Worm (Caenorhabditis elegans) whole organism, L1 larva: ENCODE measurements around the gene T03F7.6.

Experiments used
- C16A3.4 ChIP-seq: fragments of 150-350 bp; optimal IDR thresholded peaks from 2 replicates; lab custom pipeline; 2014; ENCODE audit warnings: missing biosample characterization, missing genetic modification characterization
- C34B4.2 ChIP-seq: sonication (generic microtip); optimal IDR thresholded peaks from 2 replicates; lab custom pipeline; 2017; ENCODE audit warnings: mild to moderate bottlenecking, missing genetic modification characterization, missing compliant biosample characterization
- Y116A8C.19 ChIP-seq: sonication (generic microtip); optimal IDR thresholded peaks from 2 replicates; lab custom pipeline; 2016; ENCODE audit warnings: missing compliant biosample characterization, missing genetic modification characterization, borderline replicate concordance
- aha-1 ChIP-seq: fragments of 150-350 bp; optimal IDR thresholded peaks from 2 replicates; lab custom pipeline; 2014; ENCODE audit warnings: missing biosample characterization, missing genetic modification characterization
- ama-1 ChIP-seq: fragments of 150-350 bp; optimal IDR thresholded peaks from 2 replicates; lab custom pipeline; 2014
- blmp-1 ChIP-seq: fragments of 150-350 bp; optimal IDR thresholded peaks from 2 replicates; lab custom pipeline; 2014; ENCODE audit warnings: missing biosample characterization, missing genetic modification characterization
- ceh-63 ChIP-seq: fragments of 200-800 bp; sonication (Bioruptor generic); optimal IDR thresholded peaks from 2 replicates; lab custom pipeline; 2018; ENCODE audit warnings: mild to moderate bottlenecking, missing genetic modification characterization, missing compliant biosample characterization
- ceh-82 ChIP-seq, 3 experiments: fragments of 150-350 bp in 1 of 3; sonication (generic microtip) in 2 of 3; optimal IDR thresholded peaks; 2 replicates each; lab custom pipeline; 2014 to 2017; ENCODE audit warnings: missing biosample characterization in 3 of 3, missing genetic modification characterization in 3 of 3
- ceh-88 ChIP-seq: fragments of 200-800 bp; sonication (Bioruptor generic); IDR thresholded peaks from 2 replicates; pipeline ENCODE4 v1.3.6; 2022; ENCODE audit warnings: missing genetic modification characterization, missing compliant biosample characterization
- ceh-90 ChIP-seq: sonication (generic microtip); optimal IDR thresholded peaks from 2 replicates; lab custom pipeline; 2016; ENCODE audit warnings: missing genetic modification characterization, missing compliant biosample characterization
- ces-1 ChIP-seq: fragments of 150-350 bp; optimal IDR thresholded peaks from 2 replicates; lab custom pipeline; 2014; ENCODE audit warnings: missing biosample characterization, missing genetic modification reagents, missing genetic modification characterization
- efl-1 ChIP-seq, 4 experiments: fragments of 150-350 bp; optimal IDR thresholded peaks in 3 of 4; peaks in 1 of 4; 1 replicate in 1 of 4; 2 replicates in 3 of 4; lab custom pipeline; 2014; ENCODE audit warnings: missing biosample characterization in 2 of 4, missing genetic modification characterization in 2 of 4, missing genetic modification reagents in 2 of 4
- efl-3 ChIP-seq: fragments of 200-800 bp; sonication (Bioruptor generic); optimal IDR thresholded peaks from 2 replicates; lab custom pipeline; 2018; ENCODE audit warnings: mild to moderate bottlenecking, missing genetic modification characterization, missing compliant biosample characterization
- egl-13 ChIP-seq: sonication (generic microtip); optimal IDR thresholded peaks from 2 replicates; lab custom pipeline; 2016; ENCODE audit warnings: missing genotype, missing genetic modification reagents, missing genetic modification characterization, missing compliant biosample characterization
- elt-3 ChIP-seq, 6 experiments: fragments of 150-350 bp in 1 of 6; sonication (generic microtip); optimal IDR thresholded peaks; 2 replicates each; lab custom pipeline; 2017 to 2018; ENCODE audit warnings: missing biosample characterization in 6 of 6, missing genetic modification characterization in 6 of 6, inconsistent platforms in 1 of 6
- grh-1 ChIP-seq: fragments of 200-800 bp; sonication (Bioruptor generic); IDR thresholded peaks from 2 replicates; pipeline ENCODE4 v1.3.6; 2022; ENCODE audit warnings: missing genetic modification reagents, missing genetic modification characterization, missing compliant biosample characterization
- hlh-17 ChIP-seq: fragments of 200-800 bp; sonication (Bioruptor generic); optimal IDR thresholded peaks from 2 replicates; lab custom pipeline; 2018; ENCODE audit warnings: missing genetic modification characterization, mild to moderate bottlenecking, missing compliant biosample characterization, moderate library complexity, borderline replicate concordance
- hlh-4 ChIP-seq: sonication (generic microtip); optimal IDR thresholded peaks from 2 replicates; lab custom pipeline; 2016; ENCODE audit warnings: mild to moderate bottlenecking, missing genetic modification characterization, missing compliant biosample characterization
- hpl-2 ChIP-seq: fragments of 150-350 bp; optimal IDR thresholded peaks from 2 replicates; lab custom pipeline; 2014; ENCODE audit warnings: missing biosample characterization, missing genetic modification reagents, missing genetic modification characterization
- irx-1 ChIP-seq: sonication (generic microtip); optimal IDR thresholded peaks from 2 replicates; lab custom pipeline; 2016; ENCODE audit warnings: missing genetic modification characterization, missing compliant biosample characterization
- isw-1 ChIP-seq: fragments of 200-800 bp; sonication (Bioruptor generic); IDR thresholded peaks from 2 replicates; pipeline ENCODE4 v1.3.6; 2022; ENCODE audit warnings: missing genetic modification characterization, missing compliant biosample characterization
- jun-1 ChIP-seq: fragments of 150-350 bp; optimal IDR thresholded peaks from 2 replicates; lab custom pipeline; 2014; ENCODE audit warnings: missing biosample characterization, missing genetic modification reagents, missing genetic modification characterization
- lin-13 ChIP-seq: fragments of 150-350 bp; optimal IDR thresholded peaks from 2 replicates; lab custom pipeline; 2014; ENCODE audit warnings: missing biosample characterization, missing genetic modification reagents, missing genetic modification characterization
- lin-14 ChIP-seq: fragments of 200-800 bp; sonication (Bioruptor generic); optimal IDR thresholded peaks from 2 replicates; lab custom pipeline; 2018; ENCODE audit warnings: mild to moderate bottlenecking, missing genetic modification characterization, moderate library complexity, missing compliant biosample characterization
- lin-35 ChIP-seq, 2 experiments: fragments of 150-350 bp; optimal IDR thresholded peaks; 2 replicates each; lab custom pipeline; 2014; ENCODE audit warnings: missing biosample characterization in 2 of 2, missing genetic modification characterization in 2 of 2, missing genetic modification reagents in 2 of 2
- lin-39 ChIP-seq: fragments of 150-350 bp; optimal IDR thresholded peaks from 2 replicates; lab custom pipeline; 2014; ENCODE audit warnings: missing biosample characterization, missing genetic modification reagents, missing genetic modification characterization
- lir-3 ChIP-seq: sonication (generic microtip); optimal IDR thresholded peaks from 2 replicates; lab custom pipeline; 2016; ENCODE audit warnings: mild to moderate bottlenecking, missing genetic modification characterization, moderate library complexity, missing compliant biosample characterization; ENCODE audit not compliant: poor library complexity
- lsy-2 ChIP-seq, 2 experiments: fragments of 150-350 bp; optimal IDR thresholded peaks; 2 replicates each; lab custom pipeline; 2014; ENCODE audit warnings: missing biosample characterization in 2 of 2, missing genetic modification characterization in 2 of 2
- mdl-1 ChIP-seq, 2 experiments: fragments of 150-350 bp; optimal IDR thresholded peaks; 2 replicates each; lab custom pipeline; 2014 to 2017; ENCODE audit warnings: missing biosample characterization in 2 of 2, missing genetic modification characterization in 2 of 2, inconsistent platforms in 1 of 2
- mef-2 ChIP-seq: fragments of 150-350 bp; optimal IDR thresholded peaks from 2 replicates; lab custom pipeline; 2014; ENCODE audit warnings: missing biosample characterization, missing genetic modification characterization
- mep-1 ChIP-seq: fragments of 150-350 bp; optimal IDR thresholded peaks from 2 replicates; lab custom pipeline; 2014; ENCODE audit warnings: missing biosample characterization, missing genetic modification characterization
- nhr-12 ChIP-seq: sonication (generic microtip); optimal IDR thresholded peaks from 2 replicates; lab custom pipeline; 2017; ENCODE audit warnings: missing biosample characterization, missing genetic modification characterization
- nhr-20 ChIP-seq: sonication (generic microtip); optimal IDR thresholded peaks from 2 replicates; lab custom pipeline; 2016; ENCODE audit warnings: mild to moderate bottlenecking, missing genetic modification characterization, missing compliant biosample characterization
- nhr-28 ChIP-seq: fragments of 150-350 bp; optimal IDR thresholded peaks from 2 replicates; lab custom pipeline; 2014; ENCODE audit warnings: missing biosample characterization, missing genetic modification characterization
- nhr-47 ChIP-seq: sonication (generic microtip); optimal IDR thresholded peaks from 2 replicates; lab custom pipeline; 2016; ENCODE audit warnings: mild to moderate bottlenecking, missing genetic modification characterization, moderate library complexity, missing compliant biosample characterization
- nhr-76 ChIP-seq: sonication (generic microtip); optimal IDR thresholded peaks from 2 replicates; lab custom pipeline; 2017; ENCODE audit warnings: missing biosample characterization, missing genetic modification characterization
- pax-3 ChIP-seq: fragments of 200-800 bp; sonication (Bioruptor generic); optimal IDR thresholded peaks from 2 replicates; lab custom pipeline; 2018; ENCODE audit warnings: mild to moderate bottlenecking, missing genetic modification characterization, moderate library complexity, missing compliant biosample characterization
- pqm-1 ChIP-seq: sonication (generic microtip); optimal IDR thresholded peaks from 3 replicates; lab custom pipeline; 2017; ENCODE audit warnings: missing biosample characterization, missing genetic modification characterization
- snpc-4 ChIP-seq: fragments of 150-350 bp; optimal IDR thresholded peaks from 2 replicates; lab custom pipeline; 2014; ENCODE audit warnings: missing biosample characterization, missing genetic modification characterization
- snu-23 ChIP-seq: sonication (generic microtip); optimal IDR thresholded peaks from 2 replicates; lab custom pipeline; 2016; ENCODE audit warnings: missing genetic modification characterization, missing compliant biosample characterization
- sox-4 ChIP-seq: sonication (generic microtip); optimal IDR thresholded peaks from 2 replicates; lab custom pipeline; 2016; ENCODE audit warnings: missing genetic modification characterization, missing compliant biosample characterization
- sptf-1 ChIP-seq: fragments of 150-350 bp; optimal IDR thresholded peaks from 2 replicates; lab custom pipeline; 2014; ENCODE audit warnings: missing biosample characterization, missing genetic modification characterization
- sup-37 ChIP-seq: fragments of 200-800 bp; sonication (Bioruptor generic); optimal IDR thresholded peaks from 2 replicates; lab custom pipeline; 2018; ENCODE audit warnings: mild to moderate bottlenecking, missing genetic modification characterization, missing compliant biosample characterization
- unc-130 ChIP-seq: fragments of 150-350 bp; optimal IDR thresholded peaks from 2 replicates; lab custom pipeline; 2017; ENCODE audit warnings: missing biosample characterization, missing genetic modification characterization, inconsistent platforms
- unc-30 ChIP-seq: sonication (generic microtip); optimal IDR thresholded peaks from 2 replicates; lab custom pipeline; 2017; ENCODE audit warnings: missing biosample characterization, missing genetic modification characterization
- unc-86 ChIP-seq: sonication (generic microtip); optimal IDR thresholded peaks from 2 replicates; lab custom pipeline; 2016; ENCODE audit warnings: missing genetic modification characterization, missing compliant biosample characterization
- vab-15 ChIP-seq: sonication (generic microtip); optimal IDR thresholded peaks from 2 replicates; lab custom pipeline; 2017; ENCODE audit warnings: missing genotype, mild to moderate bottlenecking, missing genetic modification characterization, missing compliant biosample characterization
- xbp-1 ChIP-seq: sonication (generic microtip); optimal IDR thresholded peaks from 2 replicates; lab custom pipeline; 2016; ENCODE audit warnings: missing genetic modification characterization, missing compliant biosample characterization
- zip-4 ChIP-seq: fragments of 200-800 bp; sonication (Bioruptor generic); optimal IDR thresholded peaks from 2 replicates; lab custom pipeline; 2018; ENCODE audit warnings: mild to moderate bottlenecking, missing genetic modification characterization, moderate library complexity, missing compliant biosample characterization

Gene T03F7.6

ce11 chrV:11279564-11279963, 14.9 kb upstream of the T03F7.6 start:
- TF ChIP-seq mep-1 (tag; lab: Kevin White, UChicago) (no peak), aha-1 (no peak), mef-2 (tag; lab: Kevin White, UChicago) (no peak), egl-13 (tag; lab: Kevin White, UChicago) (no peak), elt-3 (tag; optimal IDR thresholded peaks at IDR 0.05; lab: Kevin White, UChicago) (no peak), ceh-90 (no peak), Y116A8C.19 (no peak), unc-30 (tag; lab: Kevin White, UChicago) (no peak), lin-35 (GFP tag; optimal IDR thresholded peaks at IDR 0.05; lab: Kevin White, UChicago) (no peak), sox-4 (tag; lab: Kevin White, UChicago) (no peak), nhr-28 (tag; lab: Kevin White, UChicago) (no peak), zip-4 (GFP tag; lab: Kevin White, UChicago) (no peak), C16A3.4 (tag; lab: Kevin White, UChicago) (no peak), pqm-1 (tag; lab: Kevin White, UChicago) (no peak)
- TF ChIP-seq, all 84 proteins: peak for 0

- TF ChIP-seq xbp-1 (tag; lab: Kevin White, UChicago) (no peak), lin-35 (GFP tag; optimal IDR thresholded peaks at IDR 0.05; lab: Kevin White, UChicago) (no peak), irx-1 (tag; lab: Kevin White, UChicago) (peak; percentile 21), lin-14 (GFP tag; lab: Kevin White, UChicago) (peak; percentile 78), lin-39 (tag; lab: Kevin White, UChicago) (no peak), mdl-1 (tag; optimal IDR thresholded peaks at IDR 0.05; lab: Kevin White, UChicago) (no peak), ceh-82 (tag; optimal IDR thresholded peaks at IDR 0.05; lab: Kevin White, UChicago) (peak in 1 of 3 experiments; percentile 8), snu-23 (GFP tag; lab: Kevin White, UChicago) (peak; percentile 46), nhr-12 (no peak), snpc-4 (tag; lab: Kevin White, UChicago) (no peak), sptf-1 (no peak), nhr-47 (tag; lab: Kevin White, UChicago) (no peak), Y116A8C.19 (no peak), efl-3 (GFP tag; lab: Kevin White, UChicago) (no peak), ceh-88 (GFP tag; lab: Robert Waterston, UW) (no peak), lir-3 (no peak), grh-1 (no peak), nhr-20 (tag; lab: Kevin White, UChicago) (peak; percentile 62), hlh-17 (GFP tag; lab: Kevin White, UChicago) (no peak), hpl-2 (GFP tag; lab: Kevin White, UChicago) (no peak), ama-1 (lab: Kevin White, UChicago) (no peak), vab-15 (no peak), ces-1 (no peak), nhr-76 (tag; lab: Kevin White, UChicago) (no peak), hlh-4 (tag; lab: Kevin White, UChicago) (no peak), egl-13 (tag; lab: Kevin White, UChicago) (no peak), sup-37 (GFP tag; lab: Kevin White, UChicago) (no peak), sox-4 (tag; lab: Kevin White, UChicago) (no peak), ceh-63 (GFP tag; lab: Kevin White, UChicago) (no peak), jun-1 (tag; lab: Kevin White, UChicago) (no peak), unc-130 (tag; lab: Kevin White, UChicago) (peak; percentile 5), mep-1 (tag; lab: Kevin White, UChicago) (peak; percentile 66), pax-3 (tag; lab: Kevin White, UChicago) (no peak), C34B4.2 (no peak), nhr-28 (tag; lab: Kevin White, UChicago) (no peak), efl-1 (optimal IDR thresholded peaks at IDR 0.05; lab: Kevin White, UChicago) (peak; percentile 3 to 19), efl-1 (GFP tag; optimal IDR thresholded peaks at IDR 0.05 in 1 of 2; lab: Kevin White, UChicago) (no peak), blmp-1 (tag; lab: Kevin White, UChicago) (peak; percentile 97), isw-1 (GFP tag; lab: Robert Waterston, UW) (no peak), lin-13 (no peak), unc-86 (tag; lab: Kevin White, UChicago) (no peak), lsy-2 (tag; optimal IDR thresholded peaks at IDR 0.05; lab: Kevin White, UChicago) (peak in 1 of 2 experiments; percentile 11)
These were observed 12.9 kb upstream of the T03F7.6 start for ce11 chrV:11281414-11282209.
